Fruit fly (Drosophila melanogaster): ENCODE data around the gene CG12075.

The CG12075 gene

dm6 chrX:8835126-8835525, 3.0 kb upstream of the CG12075 start (continued):
- no peak for TF ChIP-seq CG3032 (tag; optimal IDR thresholded peaks at IDR 0.05)
- no peak for TF ChIP-seq CG6792 (GFP tag; optimal IDR thresholded peaks at IDR 0.05)
- TF ChIP-seq acj6 (GFP tag; optimal IDR thresholded peaks at IDR 0.05) = no peak
- TF ChIP-seq CG8319 (GFP tag; optimal IDR thresholded peaks at IDR 0.05) = no peak
- TF ChIP-seq CG1621 (tag; optimal IDR thresholded peaks at IDR 0.05) = no peak
- no peak for TF ChIP-seq CG6854 (GFP tag; optimal IDR thresholded peaks at IDR 0.05)
- TF ChIP-seq net (GFP tag; optimal IDR thresholded peaks at IDR 0.05) = no peak
- peak; percentile 3 for TF ChIP-seq topi (GFP tag; optimal IDR thresholded peaks at IDR 0.05)
- no peak for TF ChIP-seq CG34406 (GFP tag; optimal IDR thresholded peaks at IDR 0.05)
- TF ChIP-seq CG6276 (GFP tag; optimal IDR thresholded peaks at IDR 0.05) = no peak
- TF ChIP-seq Met (GFP tag; optimal IDR thresholded peaks at IDR 0.05) = peak; percentile 42
- TF ChIP-seq fd85E (GFP tag; optimal IDR thresholded peaks at IDR 0.05) = no peak

dm6 chrX:8836566-8836965, 1.6 kb upstream of the CG12075 start:
- TF ChIP-seq CG4318 (GFP tag; optimal IDR thresholded peaks at IDR 0.05) (no peak), Hr39 (GFP tag; optimal IDR thresholded peaks at IDR 0.05) (peak; percentile 17), Ets96B (tag; optimal IDR thresholded peaks at IDR 0.05) (peak; percentile 12), Eip78C (GFP tag) (peak; percentile 74), pdm3 (GFP tag; optimal IDR thresholded peaks at IDR 0.05) (peak; percentile 22), CG11762 (GFP tag; optimal IDR thresholded peaks at IDR 0.05; ENCODE audit: insufficient read depth) (no peak), CG32006 (GFP tag; optimal IDR thresholded peaks at IDR 0.05) (peak; percentile 47), ss (GFP tag; optimal IDR thresholded peaks at IDR 0.05) (peak in 1 of 2 experiments; percentile 1), CG8119 (GFP tag; IDR thresholded peaks at IDR 0.05) (no peak), Sox14 (GFP tag; optimal IDR thresholded peaks at IDR 0.05) (peak; percentile 24), spab (GFP tag; optimal IDR thresholded peaks at IDR 0.05) (no peak), svp (GFP tag) (no peak), CG6808 (GFP tag; optimal IDR thresholded peaks at IDR 0.05) (peak; percentile 35), Sox102F (GFP tag; optimal IDR thresholded peaks at IDR 0.05) (peak; percentile 7), OdsH (GFP tag; optimal IDR thresholded peaks at IDR 0.05) (peak; percentile 24), CG10631 (GFP tag; optimal IDR thresholded peaks at IDR 0.05) (peak; percentile 30), CG3032 (tag; optimal IDR thresholded peaks at IDR 0.05) (peak; percentile 31), fd59A (GFP tag; optimal IDR thresholded peaks at IDR 0.05) (peak; percentile 18), Eip93F (GFP tag; optimal IDR thresholded peaks at IDR 0.05) (no peak), Hr4 (GFP tag; optimal IDR thresholded peaks at IDR 0.05) (peak; percentile 1), CG10669 (GFP tag; optimal IDR thresholded peaks at IDR 0.05) (peak; percentile 41), topi (GFP tag; optimal IDR thresholded peaks at IDR 0.05) (peak; percentile 19), CG3919 (GFP tag; optimal IDR thresholded peaks at IDR 0.05) (peak; percentile 30), CG8632 (GFP tag; optimal IDR thresholded peaks at IDR 0.05) (peak; percentile 3), eg (GFP tag; IDR thresholded peaks at IDR 0.05) (no peak), fkh (GFP tag; optimal IDR thresholded peaks at IDR 0.05) (no peak), CG34406 (GFP tag; optimal IDR thresholded peaks at IDR 0.05) (no peak), Met (GFP tag; optimal IDR thresholded peaks at IDR 0.05) (no peak), acj6 (GFP tag; optimal IDR thresholded peaks at IDR 0.05) (peak; percentile 36), CG6163 (GFP tag; IDR thresholded peaks at IDR 0.05) (no peak), CG1621 (tag; optimal IDR thresholded peaks at IDR 0.05) (no peak), dac (GFP tag; optimal IDR thresholded peaks at IDR 0.05) (no peak), esn (GFP tag; optimal IDR thresholded peaks at IDR 0.05) (peak; percentile 27), CG11902 (GFP tag; optimal IDR thresholded peaks at IDR 0.05) (no peak), CG31627 (GFP tag; optimal IDR thresholded peaks at IDR 0.05) (peak; percentile 37), net (GFP tag; optimal IDR thresholded peaks at IDR 0.05) (no peak), CG6792 (GFP tag; optimal IDR thresholded peaks at IDR 0.05) (no peak), Smox (GFP tag; optimal IDR thresholded peaks at IDR 0.05) (no peak), CG16779 (tag; optimal IDR thresholded peaks at IDR 0.05) (no peak), vri (GFP tag; optimal IDR thresholded peaks at IDR 0.05) (no peak), Blimp-1 (GFP tag; optimal IDR thresholded peaks at IDR 0.05) (no peak), CG11294 (GFP tag; IDR thresholded peaks at IDR 0.05) (no peak), lz (GFP tag; optimal IDR thresholded peaks at IDR 0.05) (peak; percentile 6), CG15336 (GFP tag; IDR thresholded peaks at IDR 0.05) (peak; percentile 53; the same call in 1 of the 2 replicates)
